Fruit fly (Drosophila melanogaster): Measurements from ENCODE around the gene tna.
A peak's percentile ranks its signal among the peaks of the same experiment; 100 is the strongest.

tna gene

DNA sequence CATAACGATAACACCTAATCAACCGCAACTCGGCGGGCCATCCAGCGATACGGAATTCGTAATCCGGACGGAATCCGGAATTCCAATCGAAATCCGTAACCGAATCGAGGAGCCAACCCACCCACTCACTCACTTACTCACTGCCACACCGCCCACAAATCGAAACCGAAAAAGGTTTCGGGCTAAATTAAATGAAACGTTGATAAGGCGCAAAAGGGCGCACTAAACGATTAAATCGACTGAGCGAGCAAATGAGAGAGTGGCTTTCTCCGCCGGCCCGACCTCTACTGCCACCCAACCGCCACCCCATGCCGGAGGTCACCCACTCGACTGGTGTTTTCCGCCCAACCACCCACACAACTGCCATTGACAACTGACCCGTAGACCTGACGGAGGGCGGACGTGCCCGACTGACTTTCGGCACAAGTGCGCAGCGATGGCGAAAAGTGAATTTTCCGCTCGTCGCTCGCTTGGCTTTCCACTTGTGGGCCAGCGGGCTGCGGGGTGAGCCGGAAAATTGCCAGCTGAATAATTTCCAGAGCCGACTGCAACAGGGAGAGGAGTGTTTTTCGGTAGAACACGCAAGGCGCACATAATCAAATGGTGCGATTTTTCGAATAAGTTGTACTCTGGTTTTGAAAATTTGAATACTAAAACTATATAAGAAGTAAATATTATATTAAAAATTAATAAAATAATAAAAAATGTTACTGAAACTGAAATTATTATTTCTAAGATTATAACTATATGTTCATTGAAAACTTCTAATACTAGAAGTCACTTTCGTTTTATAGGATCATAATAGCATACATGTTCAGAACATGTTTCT, 18.4 kb upstream of the tna start (continued):
- no peak for TF ChIP-seq ranshi (GFP tag; IDR thresholded peaks at IDR 0.05)
- no peak for TF ChIP-seq vvl (GFP tag; IDR thresholded peaks at IDR 0.05)
- no peak for TF ChIP-seq CG2202 (tag; optimal IDR thresholded peaks at IDR 0.05)
- no peak for TF ChIP-seq Spps (tag; optimal IDR thresholded peaks at IDR 0.05)
- TF ChIP-seq fd64A (GFP tag; optimal IDR thresholded peaks at IDR 0.05): no peak
- no peak for TF ChIP-seq Opbp (GFP tag; IDR thresholded peaks at IDR 0.05; ENCODE audit: partially characterized antibody)
- no peak for TF ChIP-seq CG11560 (tag; IDR thresholded peaks at IDR 0.05)
- TF ChIP-seq ci (GFP tag; IDR thresholded peaks at IDR 0.05): 0 out of 3 replicates have a peak, but pooled peaks have one; percentile 25
- 0 out of 2 replicates have a peak, but pooled peaks have one; percentile 5 for TF ChIP-seq CG6689 (GFP tag; IDR thresholded peaks at IDR 0.05)
- TF ChIP-seq CG18619 (GFP tag; optimal IDR thresholded peaks at IDR 0.05): no peak
- no peak for TF ChIP-seq HmgD (GFP tag; optimal IDR thresholded peaks at IDR 0.05)
- TF ChIP-seq cad (GFP tag; optimal IDR thresholded peaks at IDR 0.05): no peak
- peak; percentile 17 for TF ChIP-seq Hmr (GFP tag; optimal IDR thresholded peaks at IDR 0.05)
- TF ChIP-seq HLH3B (GFP tag; IDR thresholded peaks at IDR 0.05): no peak
- TF ChIP-seq Hr78 (GFP tag; optimal IDR thresholded peaks at IDR 0.05): no peak
- TF ChIP-seq CG8290 (GFP tag; optimal IDR thresholded peaks at IDR 0.05): no peak
- peak in 1 of 2 experiments; percentile 58 for TF ChIP-seq CG8290 (tag; optimal IDR thresholded peaks at IDR 0.05)
- TF ChIP-seq oc (tag; optimal IDR thresholded peaks at IDR 0.05): no peak
- no peak for TF ChIP-seq trem (tag; optimal IDR thresholded peaks at IDR 0.05)
- TF ChIP-seq CG17612 (GFP tag; IDR thresholded peaks at IDR 0.05): no peak
- TF ChIP-seq CG33213 (GFP tag; optimal IDR thresholded peaks at IDR 0.05): no peak
- no peak for TF ChIP-seq Usf (GFP tag; optimal IDR thresholded peaks at IDR 0.05)
- peak; percentile 23 for TF ChIP-seq PHDP (tag; optimal IDR thresholded peaks at IDR 0.05)
- TF ChIP-seq Dll (GFP tag; IDR thresholded peaks at IDR 0.05; ENCODE audit: partially characterized antibody): no peak
- no peak for TF ChIP-seq CG9876 (GFP tag; optimal IDR thresholded peaks at IDR 0.05)
- TF ChIP-seq CG4707 (GFP tag; optimal IDR thresholded peaks at IDR 0.05): no peak
- no peak for TF ChIP-seq CG7372 (GFP tag; IDR thresholded peaks at IDR 0.05)
- TF ChIP-seq CG8359 (GFP tag; optimal IDR thresholded peaks at IDR 0.05; ENCODE audit: borderline replicate concordance): no peak
- peak; percentile 38 for TF ChIP-seq CG18599 (GFP tag; optimal IDR thresholded peaks at IDR 0.05)
- no peak for TF ChIP-seq CG17829 (tag; optimal IDR thresholded peaks at IDR 0.05)
- TF ChIP-seq abd-A (tag; optimal IDR thresholded peaks at IDR 0.05): peak; percentile 92
- TF ChIP-seq CHES-1-like (GFP tag; optimal IDR thresholded peaks at IDR 0.05): no peak
- TF ChIP-seq gsb-n (tag; optimal IDR thresholded peaks at IDR 0.05): no peak
- TF ChIP-seq ATbp (GFP tag; optimal IDR thresholded peaks at IDR 0.05): no peak
- peak; percentile 42 for TF ChIP-seq CG2678 (tag; optimal IDR thresholded peaks at IDR 0.05)
- TF ChIP-seq HmgZ (tag; optimal IDR thresholded peaks at IDR 0.05): no peak
- peak; percentile 18 for TF ChIP-seq CG2712 (tag; optimal IDR thresholded peaks at IDR 0.05)
- TF ChIP-seq jumu (GFP tag; optimal IDR thresholded peaks at IDR 0.05): no peak
- TF ChIP-seq btn (GFP tag; optimal IDR thresholded peaks at IDR 0.05): no peak
- TF ChIP-seq CG13424 (tag; optimal IDR thresholded peaks at IDR 0.05): peak; percentile 4
- TF ChIP-seq CG1233 (GFP tag; optimal IDR thresholded peaks at IDR 0.05): no peak
- TF ChIP-seq CG15073 (GFP tag; optimal IDR thresholded peaks at IDR 0.05): no peak
- no peak for TF ChIP-seq jing (GFP tag; optimal IDR thresholded peaks at IDR 0.05)
- TF ChIP-seq eyg (GFP tag; optimal IDR thresholded peaks at IDR 0.05): no peak
- no peak for TF ChIP-seq kay (GFP tag; optimal IDR thresholded peaks at IDR 0.05)
- TF ChIP-seq CG11723 (GFP tag; optimal IDR thresholded peaks at IDR 0.05): no peak
- peak; percentile 4 for TF ChIP-seq CoRest (tag; optimal IDR thresholded peaks at IDR 0.05)
- no peak for TF ChIP-seq NC2β (GFP tag; optimal IDR thresholded peaks at IDR 0.05)
- no peak for TF ChIP-seq YL-1 (GFP tag; optimal IDR thresholded peaks at IDR 0.05)
- no peak for TF ChIP-seq sima (GFP tag; optimal IDR thresholded peaks at IDR 0.05)

Data from whole organism, embryonic.